Worm (Caenorhabditis elegans): ENCODE results near the gene pst-2.

DNA sequence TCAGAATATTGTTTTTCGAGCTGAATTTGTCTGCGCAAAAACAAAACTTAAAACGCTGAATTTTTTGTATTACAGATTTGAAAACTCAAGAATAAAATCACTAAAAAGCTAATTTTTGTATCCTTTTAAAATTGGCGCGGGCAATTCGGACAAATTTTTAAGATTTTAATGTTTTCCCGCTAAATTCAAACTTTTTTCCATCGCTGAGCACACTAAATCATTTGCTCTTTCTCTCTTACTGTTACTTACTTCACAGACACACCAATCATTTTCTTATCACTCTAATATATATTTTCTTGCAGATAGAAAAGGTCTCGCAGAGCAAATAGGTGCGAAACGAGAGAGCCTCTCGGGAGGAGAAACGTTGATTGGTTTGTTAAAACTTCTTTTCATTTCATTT is 16.3 kb upstream of the pst-2 start, which contains the start of gene par-3:
- no peak for TF ChIP-seq ama-1 (optimal IDR thresholded peaks at IDR 0.05)
- TF ChIP-seq dve-1 (tag; optimal IDR thresholded peaks at IDR 0.05) = no peak
- no peak for TF ChIP-seq lin-11 (tag; optimal IDR thresholded peaks at IDR 0.05)
